Worm (Caenorhabditis elegans) whole organism, L4 larva: ENCODE data around the gene srx-77.

ENCODE experiments used
- D1046.2 ChIP-seq: fragments of 200-800 bp; sonication (Bioruptor generic); IDR thresholded peaks from 2 replicates; pipeline ENCODE4 v1.3.6; 2022; ENCODE audit warnings: missing genetic modification characterization, missing compliant biosample characterization
- F10B5.3 ChIP-seq: sonication (generic microtip); optimal IDR thresholded peaks from 2 replicates; lab custom pipeline; 2016; ENCODE audit warnings: mild to moderate bottlenecking, missing genetic modification characterization, missing compliant biosample characterization
- F37D6.2 ChIP-seq: sonication (generic microtip); optimal IDR thresholded peaks from 2 replicates; lab custom pipeline; 2016; ENCODE audit warnings: mild to moderate bottlenecking, missing genetic modification characterization, missing compliant biosample characterization
- T20F7.1 ChIP-seq: fragments of 200-800 bp; sonication (Bioruptor generic); optimal IDR thresholded peaks from 2 replicates; lab custom pipeline; 2018; ENCODE audit warnings: mild to moderate bottlenecking, missing genetic modification characterization, missing compliant biosample characterization
- T26A8.4 ChIP-seq: fragments of 200-800 bp; sonication (Bioruptor generic); IDR thresholded peaks from 2 replicates; pipeline ENCODE4 v1.3.6; 2022; ENCODE audit warnings: missing genetic modification characterization, missing compliant biosample characterization
- Y75B8A.6 ChIP-seq: fragments of 200-800 bp; sonication (Bioruptor generic); IDR thresholded peaks from 2 replicates; pipeline ENCODE4 v1.3.6; 2022; ENCODE audit warnings: missing genetic modification reagents, missing genetic modification characterization, missing compliant biosample characterization
- aha-1 ChIP-seq: fragments of 150-350 bp; peaks from one replicate; lab custom pipeline; 2014; ENCODE audit warnings: missing biosample characterization, missing genetic modification characterization
- ceh-20 ChIP-seq: fragments of 200-800 bp; sonication (Bioruptor generic); IDR thresholded peaks from 2 replicates; pipeline ENCODE4 v1.3.6; 2022; ENCODE audit warnings: missing genetic modification reagents, missing genetic modification characterization, missing compliant biosample characterization
- ctbp-1 ChIP-seq: fragments of 200-800 bp; sonication (Bioruptor generic); IDR thresholded peaks from 2 replicates; pipeline ENCODE4 v1.3.6; 2022; ENCODE audit warnings: missing genetic modification reagents, missing genetic modification characterization, missing compliant biosample characterization
- dmd-6 ChIP-seq: fragments of 200-800 bp; sonication (Bioruptor generic); IDR thresholded peaks from 2 replicates; pipeline ENCODE4 v1.3.6; 2022; ENCODE audit warnings: missing genetic modification reagents, missing genetic modification characterization, missing compliant biosample characterization
- dmd-9 ChIP-seq: fragments of 200-800 bp; sonication (Bioruptor generic); IDR thresholded peaks from 2 replicates; pipeline ENCODE4 v1.3.6; 2022; ENCODE audit warnings: missing genetic modification reagents, missing genetic modification characterization, missing compliant biosample characterization
- dpl-1 ChIP-seq: fragments of 150-350 bp; optimal IDR thresholded peaks from 2 replicates; lab custom pipeline; 2014; ENCODE audit warnings: missing biosample characterization, missing genetic modification reagents, missing genetic modification characterization
- egl-43 ChIP-seq: fragments of 200-800 bp; sonication (Bioruptor generic); IDR thresholded peaks from 2 replicates; pipeline ENCODE4 v1.3.6; 2022; ENCODE audit warnings: missing genetic modification reagents, missing genetic modification characterization, missing compliant biosample characterization
- fkh-10 ChIP-seq: fragments of 150-350 bp; optimal IDR thresholded peaks from 2 replicates; lab custom pipeline; 2014; ENCODE audit warnings: missing biosample characterization, missing genetic modification reagents, missing genetic modification characterization
- hif-1 ChIP-seq, 2 experiments: sonication (generic microtip); optimal IDR thresholded peaks; 2 replicates each; lab custom pipeline; 2016 to 2017; ENCODE audit warnings: missing compliant biosample characterization in 2 of 2, missing genetic modification characterization in 2 of 2, missing genetic modification reagents in 2 of 2, missing genotype in 2 of 2, mild to moderate bottlenecking in 1 of 2
- hlh-11 ChIP-seq: fragments of 200-800 bp; sonication (Bioruptor generic); optimal IDR thresholded peaks from 2 replicates; lab custom pipeline; 2018; ENCODE audit warnings: mild to moderate bottlenecking, missing genetic modification characterization, missing compliant biosample characterization
- lin-39 ChIP-seq: fragments of 150-350 bp; optimal IDR thresholded peaks from 2 replicates; lab custom pipeline; 2014; ENCODE audit warnings: missing biosample characterization, missing genetic modification reagents, missing genetic modification characterization
- lir-3 ChIP-seq: sonication (generic microtip); optimal IDR thresholded peaks from 2 replicates; lab custom pipeline; 2016; ENCODE audit warnings: mild to moderate bottlenecking, missing genetic modification characterization, missing compliant biosample characterization
- madf-5 ChIP-seq, 2 experiments: fragments of 200-800 bp; sonication (Bioruptor generic); IDR thresholded peaks; 2 replicates each; pipeline ENCODE4 v1.3.6; 2022; ENCODE audit warnings: missing compliant biosample characterization in 2 of 2, missing genetic modification characterization in 2 of 2
- mes-2 ChIP-seq: sonication (generic microtip); optimal IDR thresholded peaks from 2 replicates; lab custom pipeline; 2016; ENCODE audit warnings: missing genotype, mild to moderate bottlenecking, missing genetic modification characterization, missing compliant biosample characterization; ENCODE audit not compliant: poor library complexity, severe bottlenecking
- mxl-2 ChIP-seq: fragments of 200-800 bp; sonication (Bioruptor generic); conservative IDR thresholded peaks from 2 replicates; pipeline ENCODE4 v1.3.6; 2022; ENCODE audit warnings: missing genetic modification reagents, missing genetic modification characterization, missing compliant biosample characterization
- mxl-3 ChIP-seq: fragments of 200-800 bp; sonication (Bioruptor generic); optimal IDR thresholded peaks from 2 replicates; lab custom pipeline; 2018; ENCODE audit warnings: mild to moderate bottlenecking, missing genetic modification characterization, missing compliant biosample characterization
- nhr-10 ChIP-seq: fragments of 150-350 bp; optimal IDR thresholded peaks from 2 replicates; lab custom pipeline; 2014; ENCODE audit warnings: missing biosample characterization, missing genetic modification characterization
- nhr-111 ChIP-seq: fragments of 200-800 bp; sonication (Bioruptor generic); optimal IDR thresholded peaks from 2 replicates; lab custom pipeline; 2018; ENCODE audit warnings: mild to moderate bottlenecking, missing genetic modification characterization, missing compliant biosample characterization
- nhr-25 ChIP-seq: sonication (generic microtip); optimal IDR thresholded peaks from 2 replicates; lab custom pipeline; 2017; ENCODE audit warnings: missing genetic modification characterization, mild to moderate bottlenecking, missing compliant biosample characterization, antibody characterized with exemption, moderate library complexity, borderline replicate concordance; ENCODE audit not compliant: insufficient read depth
- nhr-28 ChIP-seq: fragments of 150-350 bp; optimal IDR thresholded peaks from 2 replicates; lab custom pipeline; 2014; ENCODE audit warnings: missing biosample characterization, missing genetic modification characterization
- nhr-41 ChIP-seq: fragments of 200-800 bp; sonication (Bioruptor generic); IDR thresholded peaks from 2 replicates; pipeline ENCODE4 v1.3.6; 2022; ENCODE audit warnings: missing genetic modification reagents, missing genetic modification characterization, missing compliant biosample characterization
- nhr-48 ChIP-seq: sonication (generic microtip); optimal IDR thresholded peaks from 2 replicates; lab custom pipeline; 2016; ENCODE audit warnings: mild to moderate bottlenecking, missing genetic modification characterization, missing compliant biosample characterization
- pha-4 ChIP-seq, 2 experiments: fragments of 150-350 bp in 1 of 2; fragments of 200-800 bp in 1 of 2; sonication (Bioruptor generic) in 1 of 2; IDR thresholded peaks in 1 of 2; optimal IDR thresholded peaks in 1 of 2; 2 replicates each; pipeline versions ENCODE4 v1.3.6 to Lab custom; 2014 to 2022; ENCODE audit warnings: missing genetic modification characterization in 2 of 2, missing genetic modification reagents in 2 of 2, missing biosample characterization in 1 of 2, missing compliant biosample characterization in 1 of 2
- php-3 ChIP-seq: fragments of 200-800 bp; sonication (Bioruptor generic); IDR thresholded peaks from 2 replicates; pipeline ENCODE4 v1.3.6; 2022; ENCODE audit warnings: missing genetic modification reagents, missing genetic modification characterization, missing compliant biosample characterization
- pqm-1 ChIP-seq: sonication (generic microtip); optimal IDR thresholded peaks from 2 replicates; lab custom pipeline; 2017; ENCODE audit warnings: missing biosample characterization, missing genetic modification characterization
- set-16 ChIP-seq: fragments of 200-800 bp; sonication (Bioruptor generic); IDR thresholded peaks from 2 replicates; pipeline ENCODE4 v1.3.6; 2022; ENCODE audit warnings: missing genetic modification reagents, missing genetic modification characterization, missing compliant biosample characterization
- skn-1 ChIP-seq: fragments of 150-350 bp; optimal IDR thresholded peaks from 2 replicates; lab custom pipeline; 2014; ENCODE audit warnings: missing biosample characterization, missing genetic modification characterization
- snpc-4 ChIP-seq: fragments of 150-350 bp; optimal IDR thresholded peaks from 2 replicates; lab custom pipeline; 2014; ENCODE audit warnings: missing biosample characterization, missing genetic modification characterization
- spr-1 ChIP-seq: sonication (generic microtip); optimal IDR thresholded peaks from 2 replicates; lab custom pipeline; 2016; ENCODE audit warnings: mild to moderate bottlenecking, missing genetic modification characterization, missing compliant biosample characterization
- spr-3 ChIP-seq: fragments of 200-800 bp; sonication (Bioruptor generic); optimal IDR thresholded peaks from 2 replicates; lab custom pipeline; 2018; ENCODE audit warnings: mild to moderate bottlenecking, missing genetic modification characterization, missing compliant biosample characterization
- tra-1 ChIP-seq: fragments of 200-800 bp; sonication (Bioruptor generic); IDR thresholded peaks from 2 replicates; pipeline ENCODE4 v1.3.6; 2022; ENCODE audit warnings: missing genetic modification reagents, missing genetic modification characterization, missing compliant biosample characterization
- unc-62 ChIP-seq, 3 experiments: fragments of 150-350 bp in 1 of 3; sonication (generic microtip); optimal IDR thresholded peaks in 2 of 3; peaks in 1 of 3; 1 replicate in 1 of 3; 2 replicates in 2 of 3; lab custom pipeline; 2014 to 2017; ENCODE audit warnings: missing biosample characterization in 3 of 3, missing genetic modification characterization in 3 of 3, missing genetic modification reagents in 3 of 3, missing genotype in 1 of 3
- zfp-2 ChIP-seq: sonication (generic microtip); optimal IDR thresholded peaks from 2 replicates; lab custom pipeline; 2016; ENCODE audit warnings: mild to moderate bottlenecking, missing genetic modification characterization, missing compliant biosample characterization

The srx-77 gene

DNA sequence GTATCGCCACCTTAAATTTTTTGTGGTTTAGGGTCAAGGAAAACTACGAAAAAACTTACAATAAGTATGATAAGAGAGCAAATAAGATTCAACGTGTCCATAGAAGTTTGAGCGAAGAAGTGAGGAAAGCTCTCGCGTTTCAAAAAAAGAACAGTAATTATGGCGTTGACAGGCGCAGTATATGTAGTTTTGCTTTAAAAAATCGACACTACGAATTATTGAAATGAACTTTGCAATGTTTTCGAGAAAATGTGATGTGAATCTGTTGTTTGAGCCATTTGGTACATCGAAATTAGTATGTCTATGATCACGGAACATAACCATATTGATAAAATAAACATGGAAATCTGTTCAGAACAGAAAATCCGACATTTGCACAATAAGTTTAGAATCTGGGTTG lies 6.1 kb downstream of the srx-77 start, which contains the start of gene srx-74:
TSS of gene srx-74 (minus strand) at position 101 of the 400 bp plus-strand sequence.
- TF ChIP-seq hif-1 (tag; optimal IDR thresholded peaks at IDR 0.05; lab: Kevin White, UChicago) (no peak), D1046.2 (no peak), zfp-2 (no peak), fkh-10 (no peak), skn-1 (tag; lab: Kevin White, UChicago) (no peak), F10B5.3 (no peak), mxl-2 (GFP tag; lab: Robert Waterston, UW) (no peak), nhr-25 (tag; lab: Kevin White, UChicago) (no peak), egl-43 (no peak), set-16 (GFP tag; lab: Robert Waterston, UW) (no peak), php-3 (GFP tag; lab: Robert Waterston, UW) (no peak)
- TF ChIP-seq, all 104 proteins: peak for 0

DNA sequence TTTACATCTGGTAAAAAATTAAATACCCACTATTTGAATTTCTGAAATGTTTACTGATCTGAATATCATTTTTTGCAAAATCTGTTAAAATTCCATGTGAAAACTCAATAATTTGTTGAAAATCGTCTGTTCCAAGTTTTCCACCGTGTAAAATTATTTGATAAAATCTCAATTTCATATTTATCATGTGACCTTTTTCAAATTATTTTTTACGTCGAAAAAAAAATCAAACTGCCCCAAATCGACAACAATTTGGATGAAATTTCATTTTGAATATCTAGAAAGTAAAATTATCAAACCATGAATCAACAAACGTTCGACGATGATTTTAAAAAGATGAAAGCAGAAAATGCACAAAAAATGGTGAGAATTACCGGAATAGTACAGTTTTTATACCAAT lies 13.4 kb downstream of the srx-77 start, which contains the start of gene F41F3.9:
TSS of gene F41F3.9 (plus strand) at position 301 of the 400 bp plus-strand sequence.
- TF ChIP-seq spr-3 (GFP tag; lab: Kevin White, UChicago) (no peak), F37D6.2 (tag; lab: Kevin White, UChicago) (no peak), pqm-1 (tag; lab: Kevin White, UChicago) (no peak), zfp-2 (no peak)

DNA sequence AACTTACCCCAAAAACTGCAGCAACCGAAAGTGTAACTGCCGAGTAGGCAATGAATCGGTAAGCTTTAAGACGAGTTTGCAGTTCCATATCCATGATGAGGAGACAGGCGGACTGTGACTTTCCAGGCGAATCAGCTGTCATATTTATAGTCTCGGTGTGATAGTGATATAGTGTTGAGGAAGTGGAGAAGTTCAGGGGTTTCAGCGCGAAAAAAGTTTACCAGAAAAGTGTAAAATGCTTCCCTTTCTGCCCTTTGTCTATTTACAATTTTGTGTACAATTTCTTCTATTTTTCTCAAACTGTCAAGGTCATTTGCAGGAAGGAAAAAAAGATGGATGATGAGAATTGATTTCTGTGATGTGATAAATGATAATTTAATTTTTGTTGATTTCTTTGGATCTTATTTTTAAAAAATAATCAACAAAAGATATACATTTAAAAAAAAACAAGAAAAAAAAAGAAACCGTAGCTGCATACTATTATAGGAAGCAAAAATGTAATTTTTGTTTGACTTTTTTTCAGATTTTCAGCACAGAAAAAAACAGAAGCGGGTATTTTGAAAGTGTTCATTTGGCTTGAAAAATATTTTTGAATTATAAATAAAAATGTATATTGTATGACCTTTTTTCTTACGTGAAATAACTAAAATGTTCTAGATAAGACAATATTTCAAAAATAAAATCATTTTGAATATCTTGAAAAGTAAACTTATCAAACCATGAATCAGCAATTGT lies 14.5 kb downstream of the srx-77 start, which contains the start of the genes col-139 and F41F3.1:
TSS of gene col-139 (minus strand) at position 101 of the 735 bp plus-strand sequence.
TSS of gene F41F3.1 (plus strand) at position 685 of the 735 bp plus-strand sequence.
- TF ChIP-seq ceh-20 (GFP tag; lab: Robert Waterston, UW) (no peak), Y75B8A.6 (GFP tag; lab: Robert Waterston, UW) (no peak), nhr-10 (tag; lab: Kevin White, UChicago) (no peak)
- TF ChIP-seq, all 104 proteins: peak for 0

DNA sequence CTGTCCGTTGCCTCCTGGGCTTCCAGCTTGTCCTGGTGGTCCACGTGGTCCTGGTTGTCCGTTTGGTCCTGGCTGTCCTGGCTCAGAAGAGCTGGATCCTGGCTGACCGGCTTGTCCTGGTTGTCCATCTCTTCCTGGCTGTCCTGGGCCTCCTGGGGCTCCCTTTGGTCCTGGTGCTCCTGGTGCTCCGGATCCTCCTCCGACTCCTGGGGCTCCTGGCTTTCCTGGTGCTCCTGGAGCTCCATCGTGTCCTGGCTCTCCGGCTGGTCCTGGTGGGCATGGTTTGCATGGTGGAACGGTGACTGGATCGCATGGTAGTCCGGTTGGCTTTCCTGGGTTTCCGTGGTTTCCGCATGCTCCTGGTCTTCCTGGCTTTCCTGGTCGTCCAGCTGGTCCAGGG lies 15.4 kb downstream of the srx-77 start:
- TF ChIP-seq T26A8.4 = peak; percentile 29; the same call in 1 of the 2 replicates
- peak; percentile 17 for TF ChIP-seq mxl-3 (GFP tag; lab: Kevin White, UChicago)
- TF ChIP-seq snpc-4 (tag; lab: Kevin White, UChicago) = no peak
- TF ChIP-seq tra-1 = 0 out of 2 replicates have a peak, but pooled peaks have one; percentile 29
- 0 out of 2 replicates have a peak, but pooled peaks have one; percentile 26 for TF ChIP-seq egl-43
- peak; percentile 99 for TF ChIP-seq set-16 (GFP tag; lab: Robert Waterston, UW)
- TF ChIP-seq unc-62 (GFP tag; optimal IDR thresholded peaks at IDR 0.05 in 1 of 2; lab: Kevin White, UChicago) = no peak
- no peak for TF ChIP-seq unc-62 (tag; optimal IDR thresholded peaks at IDR 0.05; lab: Kevin White, UChicago)
- no peak for TF ChIP-seq pha-4 (GFP tag; IDR thresholded peaks at IDR 0.05; lab: Robert Waterston, UW)
- no peak for TF ChIP-seq pha-4 (tag; optimal IDR thresholded peaks at IDR 0.05; lab: Kevin White, UChicago)
- 0 out of 2 replicates have a peak, but pooled peaks have one; percentile 6 for TF ChIP-seq ctbp-1 (GFP tag; lab: Robert Waterston, UW)
- TF ChIP-seq madf-5 (GFP tag; IDR thresholded peaks at IDR 0.05; lab: Robert Waterston, UW) = peak; percentile 30 to 79; a peak in 1 of 4 replicates
- TF ChIP-seq mes-2 (tag; lab: Kevin White, UChicago) = no peak

DNA sequence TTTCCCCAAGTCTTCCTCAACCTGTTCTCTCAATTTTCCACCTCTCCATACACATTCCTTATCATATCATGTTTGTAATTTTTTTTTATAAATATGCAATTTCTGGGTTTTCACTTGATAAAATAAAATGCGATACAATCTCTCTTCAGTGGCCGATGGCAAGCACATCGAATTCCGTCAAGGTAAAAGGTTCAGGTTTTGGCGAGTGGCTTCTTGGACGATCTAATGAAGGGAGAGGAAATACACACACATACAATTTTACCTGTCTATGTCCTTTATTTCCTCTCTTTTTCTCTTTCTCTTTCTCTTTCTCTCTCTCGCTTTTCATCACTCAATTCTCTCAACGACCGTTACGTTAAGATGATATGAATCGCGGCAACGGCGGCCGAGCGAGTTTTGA lies 17.1 kb downstream of the srx-77 start:
- no peak for TF ChIP-seq T20F7.1 (GFP tag; lab: Kevin White, UChicago)
- no peak for TF ChIP-seq lin-39 (tag; lab: Kevin White, UChicago)
- peak; percentile 61 for TF ChIP-seq nhr-28 (tag; lab: Kevin White, UChicago)
- peak; percentile 68 for TF ChIP-seq nhr-48
- peak; percentile 3 for TF ChIP-seq dpl-1 (GFP tag; lab: Kevin White, UChicago)
- TF ChIP-seq pqm-1 (tag; lab: Kevin White, UChicago) = no peak
- no peak for TF ChIP-seq dmd-9 (GFP tag; lab: Robert Waterston, UW)
- no peak for TF ChIP-seq zfp-2
- peak; percentile 21 for TF ChIP-seq spr-3 (GFP tag; lab: Kevin White, UChicago)
- peak; percentile 35 for TF ChIP-seq aha-1 (tag; lab: Kevin White, UChicago)
- peak; percentile 70 for TF ChIP-seq mxl-3 (GFP tag; lab: Kevin White, UChicago)
- TF ChIP-seq dmd-6 (GFP tag; lab: Robert Waterston, UW) = 0 out of 2 replicates have a peak, but pooled peaks have one; percentile 12
- TF ChIP-seq nhr-10 (tag; lab: Kevin White, UChicago) = no peak
- no peak for TF ChIP-seq madf-5 (GFP tag; IDR thresholded peaks at IDR 0.05; lab: Robert Waterston, UW)
- peak; percentile 54 for TF ChIP-seq spr-1 (tag; lab: Kevin White, UChicago)
- no peak for TF ChIP-seq nhr-41 (GFP tag; lab: Robert Waterston, UW)
- TF ChIP-seq nhr-111 (GFP tag; lab: Kevin White, UChicago) = no peak
- TF ChIP-seq unc-62 (GFP tag; optimal IDR thresholded peaks at IDR 0.05 in 1 of 2; lab: Kevin White, UChicago) = peak in 1 of 2 experiments; percentile 5
- no peak for TF ChIP-seq unc-62 (tag; optimal IDR thresholded peaks at IDR 0.05; lab: Kevin White, UChicago)
- no peak for TF ChIP-seq lir-3 (tag; lab: Kevin White, UChicago)
- TF ChIP-seq hlh-11 (tag; lab: Kevin White, UChicago) = peak; percentile 58
